Worm (Caenorhabditis elegans): ENCODE data around the gene nas-32.

DNA sequence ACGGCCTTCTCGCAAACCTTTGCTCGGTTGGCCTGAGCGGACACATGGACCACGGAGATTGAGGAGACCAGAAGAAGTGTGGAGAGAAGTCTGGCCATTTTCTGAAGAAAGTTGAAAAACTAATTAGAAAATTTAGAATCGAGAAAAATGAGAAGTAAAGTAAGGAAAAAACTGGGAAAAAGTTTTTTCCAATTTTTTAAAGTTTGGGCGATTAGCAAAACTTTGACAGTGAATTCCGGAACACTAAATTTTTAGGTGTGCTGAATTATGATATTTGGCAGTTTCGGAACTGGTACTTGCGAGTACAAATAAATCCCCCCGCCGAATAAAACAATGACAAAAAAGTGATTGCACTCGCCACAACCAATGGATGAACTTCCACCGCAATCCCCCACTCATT lies 32.3 kb downstream of the nas-32 start, which contains the start of gene T02B11.3:
- no peak for TF ChIP-seq ceh-9 (tag; optimal IDR thresholded peaks at IDR 0.05)
- no peak for TF ChIP-seq nfya-1 (tag; optimal IDR thresholded peaks at IDR 0.05; ENCODE audit: insufficient read depth)
- TF ChIP-seq ama-1 (optimal IDR thresholded peaks at IDR 0.05): no peak
- no peak for TF ChIP-seq nhr-12 (tag; optimal IDR thresholded peaks at IDR 0.05)
- TF ChIP-seq unc-39 (tag; optimal IDR thresholded peaks at IDR 0.05): no peak
- no peak for TF ChIP-seq fkh-10 (GFP tag; optimal IDR thresholded peaks at IDR 0.05)
- TF ChIP-seq daf-12 (tag; optimal IDR thresholded peaks at IDR 0.05): no peak
- TF ChIP-seq nhr-25 (tag; optimal IDR thresholded peaks at IDR 0.05): no peak
- no peak for TF ChIP-seq nhr-11 (tag; optimal IDR thresholded peaks at IDR 0.05)
- no peak for TF ChIP-seq pqm-1 (tag; optimal IDR thresholded peaks at IDR 0.05)
- no peak for TF ChIP-seq ceh-28 (tag; optimal IDR thresholded peaks at IDR 0.05)
- TF ChIP-seq aly-2 (tag; optimal IDR thresholded peaks at IDR 0.05): no peak
- no peak for TF ChIP-seq snpc-4 (tag; optimal IDR thresholded peaks at IDR 0.05)
- TF ChIP-seq elt-1 (tag; optimal IDR thresholded peaks at IDR 0.05): no peak
